Worm (Caenorhabditis elegans): ENCODE measurements around the gene rpa-1.

DNA sequence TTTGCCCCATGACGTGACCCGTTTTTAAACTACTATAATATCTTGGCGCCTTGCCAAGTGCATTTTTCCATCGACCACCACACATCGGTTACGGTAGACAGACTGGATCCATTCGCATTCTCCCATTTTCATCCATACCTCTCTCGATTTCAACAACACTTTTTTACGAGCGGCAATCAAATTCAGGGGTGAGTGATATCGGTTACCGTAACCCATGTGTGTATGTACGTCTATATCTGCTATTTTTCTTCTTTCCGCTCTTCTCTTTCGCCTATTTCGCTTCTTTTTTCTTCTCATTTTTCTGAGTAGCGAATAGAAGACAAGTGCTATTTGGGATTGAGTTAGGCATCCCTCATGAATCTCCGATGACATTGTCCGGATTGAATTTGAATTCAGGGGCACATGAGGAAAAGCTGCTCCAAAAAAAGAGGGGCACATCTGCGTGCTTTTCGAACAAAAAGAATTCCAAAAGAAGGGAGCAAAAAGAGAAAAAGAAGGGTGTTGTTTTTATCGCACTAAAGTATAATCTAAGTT is 32.6 kb upstream of the rpa-1 start:
- TF ChIP-seq pqm-1 (tag; optimal IDR thresholded peaks at IDR 0.05), result no peak
- TF ChIP-seq unc-42 (tag; optimal IDR thresholded peaks at IDR 0.05), result peak; percentile 59
- TF ChIP-seq che-1 (tag; optimal IDR thresholded peaks at IDR 0.05), result no peak
- no peak for TF ChIP-seq npax-4 (tag; optimal IDR thresholded peaks at IDR 0.05)
- TF ChIP-seq ama-1 (optimal IDR thresholded peaks at IDR 0.05), result no peak
- TF ChIP-seq elt-2 (tag; optimal IDR thresholded peaks at IDR 0.05), result no peak

All from whole organism, late embryonic.